Fruit fly (Drosophila melanogaster): ENCODE results near the gene dimm.

DNA sequence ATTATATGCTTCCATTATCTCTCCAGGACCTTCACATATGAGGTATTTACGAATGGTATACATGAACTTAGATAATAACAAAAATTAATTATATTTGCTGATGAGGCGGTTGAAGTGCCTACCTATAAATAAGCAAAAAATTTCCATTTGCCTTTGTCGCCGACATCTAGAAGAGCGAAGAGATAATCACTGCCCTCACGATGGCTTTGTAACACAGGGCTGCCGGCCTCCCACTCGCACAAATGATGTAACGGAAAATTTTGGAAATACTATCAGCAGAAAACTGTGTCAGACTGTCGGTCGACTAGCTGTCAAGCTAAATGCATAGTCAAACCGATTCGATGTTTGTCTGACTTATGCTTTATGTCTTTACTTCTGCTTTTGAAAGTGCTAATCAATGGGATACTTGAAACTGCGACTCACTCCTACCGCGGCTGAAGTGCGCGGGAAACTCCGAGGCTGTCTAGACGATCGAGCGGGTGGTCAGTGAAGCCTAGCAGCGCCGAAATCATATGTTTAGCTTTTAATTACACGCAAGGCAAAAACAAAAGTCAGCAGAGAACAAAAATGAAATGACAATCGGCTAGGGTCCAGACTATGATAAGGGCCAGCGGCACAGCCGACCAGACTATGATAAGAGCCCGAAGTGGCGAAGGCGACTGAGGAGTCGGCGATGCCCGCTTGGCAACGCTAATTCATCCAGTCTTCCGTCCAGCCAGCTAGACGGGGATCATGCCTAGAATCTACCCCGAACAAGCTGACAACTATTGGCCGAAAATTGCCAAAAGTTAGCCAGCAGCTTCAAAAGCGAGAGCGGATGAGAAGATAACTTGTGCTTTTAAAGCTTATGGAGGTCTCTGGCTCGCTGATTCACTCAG, 27.7 kb upstream of the dimm start:
- TF ChIP-seq CG9139 (GFP tag; optimal IDR thresholded peaks at IDR 0.05) (no peak), CG10669 (GFP tag; optimal IDR thresholded peaks at IDR 0.05) (no peak), Gug (GFP tag; IDR thresholded peaks at IDR 0.05) (no peak), CG15336 (GFP tag; IDR thresholded peaks at IDR 0.05) (no peak), Hr4 (GFP tag; optimal IDR thresholded peaks at IDR 0.05) (no peak), Blimp-1 (GFP tag; optimal IDR thresholded peaks at IDR 0.05) (no peak), Eip75B (GFP tag; optimal IDR thresholded peaks at IDR 0.05) (no peak), CG8632 (GFP tag; optimal IDR thresholded peaks at IDR 0.05) (no peak), fd59A (GFP tag; optimal IDR thresholded peaks at IDR 0.05) (no peak), OdsH (GFP tag; optimal IDR thresholded peaks at IDR 0.05) (no peak), Ets96B (tag; optimal IDR thresholded peaks at IDR 0.05) (no peak), dac (GFP tag; optimal IDR thresholded peaks at IDR 0.05) (no peak), CG32006 (GFP tag; optimal IDR thresholded peaks at IDR 0.05) (no peak), Eip93F (GFP tag; optimal IDR thresholded peaks at IDR 0.05) (no peak)

Data from whole organism, prepupa.